Fruit fly (Drosophila melanogaster) whole organism, adult: ENCODE data around the gene CG33510.
A peak's percentile ranks its signal among the peaks of the same experiment; 100 is the strongest.

Experiments
- CG11617 ChIP-seq: fragments of 200-800 bp; sonication (Bioruptor generic); optimal IDR thresholded peaks from 2 replicates; lab custom pipeline; 2017; ENCODE audit warnings: mild to moderate bottlenecking, missing biosample characterization, missing genetic modification reagents, missing genetic modification characterization
- CG14711 ChIP-seq: fragments of 200-800 bp; sonication (Bioruptor generic); optimal IDR thresholded peaks from 2 replicates; lab custom pipeline; 2018; ENCODE audit warnings: missing biosample characterization, mild to moderate bottlenecking, missing genetic modification characterization, moderate library complexity
- kay ChIP-seq: fragments of 200-800 bp; sonication (Bioruptor generic); peaks from one replicate; lab custom pipeline; 2016; ENCODE audit warnings: missing biosample characterization, missing genetic modification characterization, borderline replicate concordance
- pad ChIP-seq: fragments of 200-800 bp; sonication (Bioruptor generic); optimal IDR thresholded peaks from 3 replicates; lab custom pipeline; 2017; ENCODE audit warnings: missing biosample characterization, missing genetic modification characterization, mild to moderate bottlenecking, moderate library complexity, missing genetic modification reagents
- tj ChIP-seq: fragments of 200-800 bp; sonication (Bioruptor generic); optimal IDR thresholded peaks from 3 replicates; lab custom pipeline; 2017; ENCODE audit warnings: missing biosample characterization, mild to moderate bottlenecking, missing genetic modification characterization, moderate library complexity
- toe ChIP-seq: fragments of 200-800 bp; sonication (Bioruptor generic); optimal IDR thresholded peaks from 2 replicates; lab custom pipeline; 2016; ENCODE audit warnings: missing biosample characterization, missing genetic modification characterization

- TF ChIP-seq CG11617 (GFP tag; lab: Kevin White, UChicago) = no peak
- TF ChIP-seq pad (GFP tag; lab: Kevin White, UChicago) = no peak
- no peak for TF ChIP-seq toe (GFP tag; lab: Kevin White, UChicago)
- no peak for TF ChIP-seq kay (GFP tag; lab: Kevin White, UChicago)
- peak; percentile 63 for TF ChIP-seq tj (GFP tag; lab: Kevin White, UChicago)
- TF ChIP-seq CG14711 (tag; lab: Kevin White, UChicago) = no peak
These were observed 32.0 kb downstream of the CG33510 start, which contains the start of gene CG42238 for dm6 chr2L:21051873-21052736.
